Worm (Caenorhabditis elegans) whole organism, L4 larva: ENCODE data around the gene rga-9.

ENCODE experiments used
- D1046.2 ChIP-seq: fragments of 200-800 bp; sonication (Bioruptor generic); IDR thresholded peaks from 2 replicates; pipeline ENCODE4 v1.3.6; 2022; ENCODE audit warnings: missing genetic modification characterization, missing compliant biosample characterization
- F10B5.3 ChIP-seq: sonication (generic microtip); optimal IDR thresholded peaks from 2 replicates; lab custom pipeline; 2016; ENCODE audit warnings: mild to moderate bottlenecking, missing genetic modification characterization, missing compliant biosample characterization
- F44E2.7 ChIP-seq: fragments of 200-800 bp; sonication (Bioruptor generic); IDR thresholded peaks from 2 replicates; pipeline ENCODE4 v2.1.2; 2022; ENCODE audit warnings: missing genetic modification characterization, missing compliant biosample characterization
- R02D3.7 ChIP-seq: fragments of 150-350 bp; sonication (generic microtip); optimal IDR thresholded peaks from 3 replicates; lab custom pipeline; 2014; ENCODE audit warnings: missing biosample characterization, missing genetic modification characterization
- T20F7.1 ChIP-seq: fragments of 200-800 bp; sonication (Bioruptor generic); optimal IDR thresholded peaks from 2 replicates; lab custom pipeline; 2018; ENCODE audit warnings: mild to moderate bottlenecking, missing genetic modification characterization, missing compliant biosample characterization
- T26A8.4 ChIP-seq: fragments of 200-800 bp; sonication (Bioruptor generic); IDR thresholded peaks from 2 replicates; pipeline ENCODE4 v1.3.6; 2022; ENCODE audit warnings: missing genetic modification characterization, missing compliant biosample characterization
- Y105C5A.15 ChIP-seq: fragments of 200-800 bp; sonication (Bioruptor generic); IDR thresholded peaks from 2 replicates; pipeline ENCODE4 v1.3.6; 2022; ENCODE audit warnings: missing genetic modification characterization, missing compliant biosample characterization
- Y5F2A.4 ChIP-seq: fragments of 200-800 bp; sonication (Bioruptor generic); optimal IDR thresholded peaks from 2 replicates; lab custom pipeline; 2018; ENCODE audit warnings: mild to moderate bottlenecking, missing genetic modification characterization, missing compliant biosample characterization
- attf-4 ChIP-seq: sonication (generic microtip); optimal IDR thresholded peaks from 3 replicates; lab custom pipeline; 2017; ENCODE audit warnings: missing biosample characterization, missing genetic modification characterization
- ceh-20 ChIP-seq: fragments of 200-800 bp; sonication (Bioruptor generic); IDR thresholded peaks from 2 replicates; pipeline ENCODE4 v1.3.6; 2022; ENCODE audit warnings: missing genetic modification reagents, missing genetic modification characterization, missing compliant biosample characterization
- ceh-32 ChIP-seq: sonication (generic microtip); optimal IDR thresholded peaks from 2 replicates; lab custom pipeline; 2016; ENCODE audit warnings: mild to moderate bottlenecking, missing genetic modification characterization, missing compliant biosample characterization; ENCODE audit not compliant: poor library complexity
- ceh-44 ChIP-seq: fragments of 200-800 bp; sonication (Bioruptor generic); IDR thresholded peaks from 2 replicates; pipeline ENCODE4 v1.3.6; 2022; ENCODE audit warnings: missing genetic modification reagents, missing genetic modification characterization, missing compliant biosample characterization
- ceh-82 ChIP-seq: sonication (generic microtip); optimal IDR thresholded peaks from 2 replicates; lab custom pipeline; 2017; ENCODE audit warnings: missing biosample characterization, missing genetic modification characterization
- cey-2 ChIP-seq: sonication (generic microtip); optimal IDR thresholded peaks from 3 replicates; lab custom pipeline; 2017; ENCODE audit warnings: missing genetic modification characterization, mild to moderate bottlenecking, missing compliant biosample characterization, antibody characterized with exemption, borderline replicate concordance; ENCODE audit not compliant: insufficient read depth
- ctbp-1 ChIP-seq: fragments of 200-800 bp; sonication (Bioruptor generic); IDR thresholded peaks from 2 replicates; pipeline ENCODE4 v1.3.6; 2022; ENCODE audit warnings: missing genetic modification reagents, missing genetic modification characterization, missing compliant biosample characterization
- daf-12 ChIP-seq: fragments of 150-350 bp; optimal IDR thresholded peaks from 2 replicates; lab custom pipeline; 2014; ENCODE audit warnings: missing biosample characterization, missing genetic modification reagents, missing genetic modification characterization
- dmd-6 ChIP-seq: fragments of 200-800 bp; sonication (Bioruptor generic); IDR thresholded peaks from 2 replicates; pipeline ENCODE4 v1.3.6; 2022; ENCODE audit warnings: missing genetic modification reagents, missing genetic modification characterization, missing compliant biosample characterization
- dmd-8 ChIP-seq: fragments of 200-800 bp; sonication (Bioruptor generic); IDR thresholded peaks from 2 replicates; pipeline ENCODE4 v1.3.6; 2022; ENCODE audit warnings: missing genetic modification characterization, missing compliant biosample characterization
- dmd-9 ChIP-seq: fragments of 200-800 bp; sonication (Bioruptor generic); IDR thresholded peaks from 2 replicates; pipeline ENCODE4 v1.3.6; 2022; ENCODE audit warnings: missing genetic modification reagents, missing genetic modification characterization, missing compliant biosample characterization
- dpl-1 ChIP-seq: fragments of 150-350 bp; optimal IDR thresholded peaks from 2 replicates; lab custom pipeline; 2014; ENCODE audit warnings: missing biosample characterization, missing genetic modification reagents, missing genetic modification characterization
- egl-27 ChIP-seq: sonication (generic microtip); optimal IDR thresholded peaks from 3 replicates; lab custom pipeline; 2017; ENCODE audit warnings: missing biosample characterization, missing genetic modification reagents, missing genetic modification characterization
- egl-43 ChIP-seq: fragments of 200-800 bp; sonication (Bioruptor generic); IDR thresholded peaks from 2 replicates; pipeline ENCODE4 v1.3.6; 2022; ENCODE audit warnings: missing genetic modification reagents, missing genetic modification characterization, missing compliant biosample characterization
- fkh-10 ChIP-seq: fragments of 150-350 bp; optimal IDR thresholded peaks from 2 replicates; lab custom pipeline; 2014; ENCODE audit warnings: missing biosample characterization, missing genetic modification reagents, missing genetic modification characterization
- gei-8 ChIP-seq: fragments of 200-800 bp; sonication (Bioruptor generic); optimal IDR thresholded peaks from 2 replicates; lab custom pipeline; 2018; ENCODE audit warnings: mild to moderate bottlenecking, missing genetic modification characterization, missing compliant biosample characterization
- hif-1 ChIP-seq, 2 experiments: sonication (generic microtip); optimal IDR thresholded peaks; 2 replicates each; lab custom pipeline; 2016 to 2017; ENCODE audit warnings: missing compliant biosample characterization in 2 of 2, missing genetic modification characterization in 2 of 2, missing genetic modification reagents in 2 of 2, missing genotype in 2 of 2, mild to moderate bottlenecking in 1 of 2
- lin-1 ChIP-seq: fragments of 200-800 bp; sonication (Bioruptor generic); IDR thresholded peaks from 2 replicates; pipeline ENCODE4 v1.3.6; 2022; ENCODE audit warnings: missing genetic modification reagents, missing genetic modification characterization, missing compliant biosample characterization
- lin-13 ChIP-seq: fragments of 150-350 bp; optimal IDR thresholded peaks from 2 replicates; lab custom pipeline; 2014; ENCODE audit warnings: missing biosample characterization, missing genetic modification reagents, missing genetic modification characterization
- lin-38 ChIP-seq: fragments of 200-800 bp; sonication (Bioruptor generic); IDR thresholded peaks from 2 replicates; pipeline ENCODE4 v1.3.6; 2022; ENCODE audit warnings: missing genetic modification reagents, missing genetic modification characterization, missing compliant biosample characterization
- lir-3 ChIP-seq: sonication (generic microtip); optimal IDR thresholded peaks from 2 replicates; lab custom pipeline; 2016; ENCODE audit warnings: mild to moderate bottlenecking, missing genetic modification characterization, missing compliant biosample characterization
- lsy-2 ChIP-seq, 2 experiments: fragments of 150-350 bp in 1 of 2; sonication (generic microtip) in 1 of 2; optimal IDR thresholded peaks; 2 replicates each; lab custom pipeline; 2014 to 2017; ENCODE audit warnings: missing biosample characterization in 2 of 2, missing genetic modification characterization in 2 of 2
- madf-5 ChIP-seq, 2 experiments: fragments of 200-800 bp; sonication (Bioruptor generic); IDR thresholded peaks; 2 replicates each; pipeline ENCODE4 v1.3.6; 2022; ENCODE audit warnings: missing compliant biosample characterization in 2 of 2, missing genetic modification characterization in 2 of 2
- madf-9 ChIP-seq: fragments of 200-800 bp; sonication (Bioruptor generic); conservative IDR thresholded peaks from 2 replicates; pipeline ENCODE4 v1.3.6; 2022; ENCODE audit warnings: missing genetic modification reagents, missing genetic modification characterization, missing compliant biosample characterization
- mdl-1 ChIP-seq, 2 experiments: fragments of 150-350 bp in 1 of 2; sonication (generic microtip) in 1 of 2; optimal IDR thresholded peaks; 2 replicates each; lab custom pipeline; 2014 to 2017; ENCODE audit warnings: missing biosample characterization in 2 of 2, missing genetic modification characterization in 2 of 2
- mdt-29 ChIP-seq: fragments of 200-800 bp; sonication (Bioruptor generic); IDR thresholded peaks from 2 replicates; pipeline ENCODE4 v1.3.6; 2022; ENCODE audit warnings: missing genetic modification reagents, missing genetic modification characterization, missing compliant biosample characterization
- mxl-3 ChIP-seq: fragments of 200-800 bp; sonication (Bioruptor generic); optimal IDR thresholded peaks from 2 replicates; lab custom pipeline; 2018; ENCODE audit warnings: mild to moderate bottlenecking, missing genetic modification characterization, missing compliant biosample characterization
- nhr-102 ChIP-seq: sonication (generic microtip); optimal IDR thresholded peaks from 2 replicates; lab custom pipeline; 2016; ENCODE audit warnings: mild to moderate bottlenecking, missing genetic modification characterization, moderate library complexity, missing compliant biosample characterization
- nhr-11 ChIP-seq: fragments of 150-350 bp; optimal IDR thresholded peaks from 2 replicates; lab custom pipeline; 2014; ENCODE audit warnings: missing biosample characterization, missing genetic modification characterization
- nhr-237 ChIP-seq: sonication (generic microtip); optimal IDR thresholded peaks from 2 replicates; lab custom pipeline; 2017; ENCODE audit warnings: missing biosample characterization, missing genetic modification characterization
- nhr-42 ChIP-seq: fragments of 200-800 bp; sonication (Bioruptor generic); IDR thresholded peaks from 2 replicates; pipeline ENCODE4 v1.3.6; 2022; ENCODE audit warnings: missing genetic modification characterization, missing compliant biosample characterization
- nhr-48 ChIP-seq: sonication (generic microtip); optimal IDR thresholded peaks from 2 replicates; lab custom pipeline; 2016; ENCODE audit warnings: mild to moderate bottlenecking, missing genetic modification characterization, missing compliant biosample characterization
- nhr-76 ChIP-seq: fragments of 150-350 bp; optimal IDR thresholded peaks from 2 replicates; lab custom pipeline; 2014; ENCODE audit warnings: missing biosample characterization, missing genetic modification characterization
- nhr-77 ChIP-seq: fragments of 150-350 bp; optimal IDR thresholded peaks from 2 replicates; lab custom pipeline; 2014; ENCODE audit warnings: missing biosample characterization, missing genetic modification characterization
- pha-4 ChIP-seq, 2 experiments: fragments of 150-350 bp in 1 of 2; fragments of 200-800 bp in 1 of 2; sonication (Bioruptor generic) in 1 of 2; IDR thresholded peaks in 1 of 2; optimal IDR thresholded peaks in 1 of 2; 2 replicates each; pipeline versions ENCODE4 v1.3.6 to Lab custom; 2014 to 2022; ENCODE audit warnings: missing genetic modification characterization in 2 of 2, missing genetic modification reagents in 2 of 2, missing biosample characterization in 1 of 2, missing compliant biosample characterization in 1 of 2
- rbr-2 ChIP-seq: sonication (generic microtip); optimal IDR thresholded peaks from 2 replicates; lab custom pipeline; 2016; ENCODE audit warnings: missing genotype, missing genetic modification characterization, missing compliant biosample characterization
- sdz-12 ChIP-seq: fragments of 200-800 bp; sonication (Bioruptor generic); optimal IDR thresholded peaks from 2 replicates; lab custom pipeline; 2018; ENCODE audit warnings: mild to moderate bottlenecking, missing genetic modification characterization, missing compliant biosample characterization
- skn-1 ChIP-seq: fragments of 150-350 bp; optimal IDR thresholded peaks from 2 replicates; lab custom pipeline; 2014; ENCODE audit warnings: missing biosample characterization, missing genetic modification characterization
- snpc-1.2 ChIP-seq: fragments of 200-800 bp; sonication (Bioruptor generic); IDR thresholded peaks from 2 replicates; pipeline ENCODE4 v1.3.6; 2022; ENCODE audit warnings: missing genetic modification reagents, missing genetic modification characterization, missing compliant biosample characterization
- tag-97 ChIP-seq: fragments of 200-800 bp; sonication (Bioruptor generic); IDR thresholded peaks from 2 replicates; pipeline ENCODE4 v1.3.6; 2022; ENCODE audit warnings: missing genetic modification characterization, missing compliant biosample characterization
- vab-7 ChIP-seq: fragments of 200-800 bp; sonication (Bioruptor generic); IDR thresholded peaks from 2 replicates; pipeline ENCODE4 v1.3.6; 2022; ENCODE audit warnings: missing genetic modification reagents, missing genetic modification characterization, missing compliant biosample characterization
- zag-1 ChIP-seq: fragments of 150-350 bp; optimal IDR thresholded peaks from 2 replicates; lab custom pipeline; 2014; ENCODE audit warnings: missing biosample characterization, missing genetic modification characterization
- zfp-2 ChIP-seq: sonication (generic microtip); optimal IDR thresholded peaks from 2 replicates; lab custom pipeline; 2016; ENCODE audit warnings: mild to moderate bottlenecking, missing genetic modification characterization, missing compliant biosample characterization

Gene rga-9

DNA sequence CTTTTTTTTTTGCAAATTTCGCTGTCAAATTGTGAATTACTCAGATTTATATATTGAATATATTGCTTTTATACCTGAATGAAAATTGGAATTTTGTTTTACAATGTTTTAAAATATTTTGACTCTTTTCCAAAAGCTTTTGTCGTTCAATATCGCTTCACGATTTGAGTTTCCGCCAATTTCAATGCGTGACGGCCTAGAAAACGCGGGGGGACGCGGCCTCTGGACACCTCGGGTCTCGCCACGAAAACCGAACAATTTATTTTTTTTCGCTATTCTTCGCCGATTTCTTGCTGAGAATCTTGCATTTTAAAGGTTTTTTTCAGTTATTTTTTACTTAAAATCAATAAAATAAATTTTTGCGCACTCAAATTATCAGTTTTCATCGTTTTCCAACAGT is 35.3 kb upstream of the rga-9 start, which contains the start of gene Y46E12BL.2 (continued):
- no peak for TF ChIP-seq egl-43 (GFP tag; lab: Robert Waterston, UW)
- no peak for TF ChIP-seq lir-3 (tag; lab: Kevin White, UChicago)
- no peak for TF ChIP-seq dmd-8 (GFP tag; lab: Robert Waterston, UW)
- no peak for TF ChIP-seq mdt-29 (GFP tag; lab: Robert Waterston, UW)
- TF ChIP-seq lsy-2 (tag; optimal IDR thresholded peaks at IDR 0.05; lab: Kevin White, UChicago): peak in 1 of 2 experiments; percentile 85
- peak; percentile 68 for TF ChIP-seq ceh-20
- peak; percentile 66 for TF ChIP-seq T26A8.4 (GFP tag; lab: Robert Waterston, UW)
- TF ChIP-seq tag-97 (GFP tag; lab: Robert Waterston, UW): no peak
- TF ChIP-seq vab-7 (GFP tag; lab: Robert Waterston, UW): 0 out of 2 replicates have a peak, but pooled peaks have one; percentile 8
- TF ChIP-seq sdz-12 (GFP tag; lab: Kevin White, UChicago): no peak
- no peak for TF ChIP-seq madf-9 (GFP tag; lab: Robert Waterston, UW)
- peak; percentile 64; the same call in 1 of the 2 replicates for TF ChIP-seq ceh-44 (GFP tag; lab: Robert Waterston, UW)
- TF ChIP-seq pha-4 (GFP tag; IDR thresholded peaks at IDR 0.05; lab: Robert Waterston, UW): peak; percentile 54; the same call in 1 of the 2 replicates
- no peak for TF ChIP-seq pha-4 (tag; optimal IDR thresholded peaks at IDR 0.05; lab: Kevin White, UChicago)
- TF ChIP-seq ceh-82 (tag; lab: Kevin White, UChicago): no peak
- TF ChIP-seq gei-8 (GFP tag; lab: Kevin White, UChicago): no peak
- TF ChIP-seq nhr-76 (tag; lab: Kevin White, UChicago): no peak
- no peak for TF ChIP-seq lin-1 (GFP tag; lab: Robert Waterston, UW)
- peak in 1 of 2 experiments; percentile 84 for TF ChIP-seq hif-1 (tag; optimal IDR thresholded peaks at IDR 0.05; lab: Kevin White, UChicago)
- TF ChIP-seq nhr-42 (GFP tag; lab: Robert Waterston, UW): 0 out of 2 replicates have a peak, but pooled peaks have one; percentile 39
- no peak for TF ChIP-seq nhr-48 (tag; lab: Kevin White, UChicago)
- TF ChIP-seq ctbp-1 (GFP tag; lab: Robert Waterston, UW): no peak
- no peak for TF ChIP-seq Y105C5A.15 (GFP tag; lab: Robert Waterston, UW)
- no peak for TF ChIP-seq R02D3.7
- TF ChIP-seq lin-38 (GFP tag; lab: Robert Waterston, UW): peak; percentile 79
- peak; percentile 4 for TF ChIP-seq F10B5.3 (tag; lab: Kevin White, UChicago)
- peak; percentile 22 for TF ChIP-seq mxl-3 (GFP tag; lab: Kevin White, UChicago)
- TF ChIP-seq dpl-1 (GFP tag; lab: Kevin White, UChicago): peak; percentile 90
- TF ChIP-seq rbr-2 (tag; lab: Kevin White, UChicago): peak; percentile 64
- 0 out of 2 replicates have a peak, but pooled peaks have one; percentile 40 for TF ChIP-seq dmd-9
- no peak for TF ChIP-seq madf-5 (GFP tag; IDR thresholded peaks at IDR 0.05; lab: Robert Waterston, UW)
- TF ChIP-seq T20F7.1 (GFP tag; lab: Kevin White, UChicago): no peak
- no peak for TF ChIP-seq daf-12
- peak; percentile 87 for TF ChIP-seq nhr-77 (tag; lab: Kevin White, UChicago)
- TF ChIP-seq lin-13 (GFP tag; lab: Kevin White, UChicago): peak; percentile 76
- TF ChIP-seq dmd-6 (GFP tag; lab: Robert Waterston, UW): peak; percentile 33; the same call in 1 of the 2 replicates
- TF ChIP-seq cey-2 (tag; lab: Kevin White, UChicago): no peak
- no peak for TF ChIP-seq nhr-11 (tag; lab: Kevin White, UChicago)
- TF ChIP-seq nhr-237 (tag; lab: Kevin White, UChicago): no peak
- no peak for TF ChIP-seq D1046.2 (GFP tag; lab: Robert Waterston, UW)
- peak; percentile 24 for TF ChIP-seq nhr-102 (tag; lab: Kevin White, UChicago)
- no peak for TF ChIP-seq Y5F2A.4 (GFP tag; lab: Kevin White, UChicago)
- no peak for TF ChIP-seq egl-27
- TF ChIP-seq F44E2.7 (GFP tag; lab: Robert Waterston, UW): no peak
- TF ChIP-seq skn-1: no peak
- peak; percentile 64 for TF ChIP-seq fkh-10 (GFP tag; lab: Kevin White, UChicago)
- no peak for TF ChIP-seq ceh-32 (tag; lab: Kevin White, UChicago)
- peak in 1 of 2 experiments; percentile 17 for TF ChIP-seq mdl-1 (tag; optimal IDR thresholded peaks at IDR 0.05; lab: Kevin White, UChicago)
- TF ChIP-seq zag-1 (tag; lab: Kevin White, UChicago): no peak
- TF ChIP-seq snpc-1.2 (GFP tag; lab: Robert Waterston, UW): no peak
- no peak for TF ChIP-seq zfp-2 (tag; lab: Kevin White, UChicago)
- TF ChIP-seq attf-4: no peak
